Worm (Caenorhabditis elegans) whole organism, early embryonic: Measurements from ENCODE around the gene hlh-28.

Experiments used
- F13C5.2 ChIP-seq: sonication (generic microtip); optimal IDR thresholded peaks from 2 replicates; lab custom pipeline; 2017; ENCODE audit warnings: mild to moderate bottlenecking, missing genetic modification characterization, inconsistent platforms, missing compliant biosample characterization
- aly-1 ChIP-seq: sonication (generic microtip); optimal IDR thresholded peaks from 2 replicates; lab custom pipeline; 2016; ENCODE audit warnings: missing genetic modification characterization, missing compliant biosample characterization
- ama-1 ChIP-seq: fragments of 150-350 bp; optimal IDR thresholded peaks from 2 replicates; lab custom pipeline; 2014
- ceh-13 ChIP-seq: fragments of 200-800 bp; sonication (Bioruptor generic); optimal IDR thresholded peaks from 2 replicates; lab custom pipeline; 2018; ENCODE audit warnings: mild to moderate bottlenecking, missing genetic modification characterization, missing compliant biosample characterization
- ceh-36 ChIP-seq: sonication (generic microtip); optimal IDR thresholded peaks from 2 replicates; lab custom pipeline; 2016; ENCODE audit warnings: missing genetic modification characterization, inconsistent platforms, missing compliant biosample characterization
- ets-7 ChIP-seq: sonication (generic microtip); optimal IDR thresholded peaks from 2 replicates; lab custom pipeline; 2016; ENCODE audit warnings: missing genotype, missing genetic modification characterization, missing compliant biosample characterization
- flt-1 ChIP-seq: fragments of 200-800 bp; sonication (Bioruptor generic); IDR thresholded peaks from 2 replicates; pipeline ENCODE4 v1.3.6; 2022; ENCODE audit warnings: missing genetic modification characterization, missing compliant biosample characterization
- hmbx-1 ChIP-seq: sonication (generic microtip); optimal IDR thresholded peaks from 2 replicates; lab custom pipeline; 2016; ENCODE audit warnings: mild to moderate bottlenecking, missing genetic modification characterization, missing compliant biosample characterization
- hmg-4 ChIP-seq: fragments of 200-800 bp; sonication (Bioruptor generic); optimal IDR thresholded peaks from 2 replicates; lab custom pipeline; 2018; ENCODE audit warnings: mild to moderate bottlenecking, missing genetic modification characterization, missing compliant biosample characterization
- hnd-1 ChIP-seq: sonication (generic microtip); optimal IDR thresholded peaks from 2 replicates; lab custom pipeline; 2016; ENCODE audit warnings: missing genetic modification characterization, missing compliant biosample characterization
- sea-1 ChIP-seq: fragments of 200-800 bp; sonication (Bioruptor generic); conservative IDR thresholded peaks from 2 replicates; pipeline ENCODE4 v1.3.6; 2022; ENCODE audit warnings: missing genetic modification characterization, missing compliant biosample characterization

DNA sequence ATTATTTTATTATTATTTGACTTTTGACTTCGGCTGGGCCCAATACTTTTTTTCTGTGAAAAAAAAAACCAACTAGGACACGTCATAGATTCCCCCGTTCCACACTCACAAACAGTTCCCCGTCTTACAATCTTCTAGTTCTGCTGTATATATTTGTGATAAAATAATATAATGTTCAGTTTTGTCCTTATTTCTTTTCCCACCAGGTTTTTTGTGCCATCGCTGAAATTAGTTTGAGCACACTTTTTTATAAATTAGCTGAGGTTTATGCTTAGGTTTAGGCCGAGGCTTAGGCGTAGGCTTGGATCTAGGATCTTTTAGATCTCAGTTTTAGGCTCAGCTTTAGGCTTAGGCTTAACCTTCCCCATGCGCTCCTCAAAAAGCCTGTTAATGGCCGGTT lies 23.5 kb upstream of the hlh-28 start:
- TF ChIP-seq ama-1 (no peak), ets-7 (tag; lab: Kevin White, UChicago) (no peak), aly-1 (tag; lab: Kevin White, UChicago) (no peak), F13C5.2 (tag; lab: Kevin White, UChicago) (no peak), flt-1 (GFP tag; lab: Robert Waterston, UW) (no peak), hmg-4 (GFP tag; lab: Kevin White, UChicago) (no peak), ceh-13 (GFP tag; lab: Kevin White, UChicago) (no peak), hnd-1 (tag; lab: Kevin White, UChicago) (no peak), hmbx-1 (no peak), sea-1 (GFP tag; lab: Robert Waterston, UW) (no peak), ceh-36 (tag; lab: Kevin White, UChicago) (no peak)
